Worm (Caenorhabditis elegans): ENCODE results near the gene C46F9.6.

DNA sequence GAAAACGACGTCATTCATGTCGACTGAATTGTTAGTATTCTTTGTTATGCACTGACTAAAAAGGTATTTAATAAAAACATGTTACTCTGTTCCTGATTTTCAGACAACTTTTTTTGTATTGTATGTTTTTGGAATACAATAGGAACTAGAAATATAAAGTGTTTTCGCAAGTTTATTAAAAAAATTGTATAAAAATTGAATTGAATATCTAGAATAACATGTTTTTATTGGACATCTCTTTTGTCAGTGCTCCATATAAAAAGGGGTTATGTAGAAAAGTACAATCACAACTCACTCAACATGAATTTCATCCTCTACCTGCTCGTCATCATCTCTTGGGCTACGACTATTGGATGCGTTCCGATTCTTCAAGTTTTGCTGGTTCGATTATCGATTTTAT is 2.8 kb upstream of the C46F9.6 start, which contains the start of gene C46F9.5:
- TF ChIP-seq lsl-1 (GFP tag; optimal IDR thresholded peaks at IDR 0.05) (no peak), nfya-1 (tag; optimal IDR thresholded peaks at IDR 0.05; ENCODE audit: borderline replicate concordance, insufficient read depth) (no peak), snpc-3.4 (tag; optimal IDR thresholded peaks at IDR 0.05) (no peak), nfyb-1 (GFP tag; IDR thresholded peaks at IDR 0.05) (no peak), aptf-3 (GFP tag; IDR thresholded peaks at IDR 0.05) (no peak), ceh-58 (GFP tag; IDR thresholded peaks at IDR 0.05) (no peak), somi-1 (GFP tag; optimal IDR thresholded peaks at IDR 0.05) (no peak), pha-4 (tag; optimal IDR thresholded peaks at IDR 0.05) (no peak)
